Worm (Caenorhabditis elegans) whole organism, late embryonic: ENCODE data around the gene swt-5.

ENCODE experiments used
- nhr-11 ChIP-seq: fragments of 150-350 bp; optimal IDR thresholded peaks from 2 replicates; lab custom pipeline; 2014; ENCODE audit warnings: missing biosample characterization, missing genetic modification characterization
- pat-9 ChIP-seq: fragments of 200-800 bp; sonication (Bioruptor generic); optimal IDR thresholded peaks from 2 replicates; lab custom pipeline; 2018; ENCODE audit warnings: mild to moderate bottlenecking, missing genetic modification characterization, moderate library complexity, missing compliant biosample characterization

ce11 chrV:9492460-9492859 lies 8.7 kb upstream of the swt-5 start:
- TF ChIP-seq nhr-11 (tag; lab: Kevin White, UChicago), result no peak
- TF ChIP-seq pat-9 (tag; lab: Kevin White, UChicago), result no peak
